Fruit fly (Drosophila melanogaster): ENCODE measurements around the gene SNF4Agamma.

DNA sequence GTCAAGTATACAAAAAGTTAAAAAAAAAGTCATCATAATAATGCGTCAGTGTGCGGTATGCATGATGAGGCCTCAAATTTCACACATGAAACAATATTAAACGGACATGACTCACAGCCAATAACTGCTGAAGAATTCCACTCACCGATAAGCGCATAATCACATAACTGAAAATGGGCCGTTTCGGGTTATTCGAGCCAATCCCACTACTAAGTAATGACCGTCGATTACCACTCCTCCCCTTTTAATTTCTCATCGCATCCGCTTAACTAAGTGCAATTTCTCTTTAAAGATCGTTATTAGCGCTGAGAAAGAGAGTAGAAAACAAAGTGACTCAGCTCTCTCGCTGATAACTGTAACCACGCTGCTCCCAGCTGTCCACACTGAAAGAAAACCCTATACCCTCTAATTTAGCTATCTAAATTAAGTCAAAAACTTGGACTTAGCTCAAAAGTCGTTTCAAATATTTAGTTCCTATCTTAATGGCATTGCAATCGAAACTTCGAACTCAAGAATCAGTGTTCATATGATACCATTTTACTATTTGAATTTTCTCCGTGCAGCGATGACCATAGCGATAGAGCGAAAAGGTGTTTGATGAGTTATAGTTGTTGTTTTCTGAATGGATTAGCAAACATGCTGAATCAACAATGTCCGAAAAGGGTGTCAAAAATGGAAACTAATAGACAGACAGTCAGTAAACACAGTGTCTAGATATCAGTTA, 27.6 kb upstream of the SNF4Agamma start:
- TF ChIP-seq OdsH (GFP tag; optimal IDR thresholded peaks at IDR 0.05) (peak; percentile 83), CG8119 (GFP tag; IDR thresholded peaks at IDR 0.05) (peak; percentile 90), fd59A (GFP tag; optimal IDR thresholded peaks at IDR 0.05) (peak; percentile 6), CG11902 (GFP tag; optimal IDR thresholded peaks at IDR 0.05) (peak; percentile 25), CG34406 (GFP tag; optimal IDR thresholded peaks at IDR 0.05) (peak; percentile 64), achi (GFP tag; optimal IDR thresholded peaks at IDR 0.05) (peak; percentile 75), CG6792 (GFP tag; optimal IDR thresholded peaks at IDR 0.05) (peak; percentile 66)
